Worm (Caenorhabditis elegans) whole organism, L4 larva: ENCODE data around the gene col-153.
A peak's percentile ranks its signal among the peaks of the same experiment; 100 is the strongest.

ENCODE experiments used
- D1046.2 ChIP-seq: fragments of 200-800 bp; sonication (Bioruptor generic); IDR thresholded peaks from 2 replicates; pipeline ENCODE4 v1.3.6; 2022; ENCODE audit warnings: missing genetic modification characterization, missing compliant biosample characterization
- T26A8.4 ChIP-seq: fragments of 200-800 bp; sonication (Bioruptor generic); IDR thresholded peaks from 2 replicates; pipeline ENCODE4 v1.3.6; 2022; ENCODE audit warnings: missing genetic modification characterization, missing compliant biosample characterization
- Y105C5A.15 ChIP-seq: fragments of 200-800 bp; sonication (Bioruptor generic); IDR thresholded peaks from 2 replicates; pipeline ENCODE4 v1.3.6; 2022; ENCODE audit warnings: missing genetic modification characterization, missing compliant biosample characterization
- aha-1 ChIP-seq: fragments of 150-350 bp; peaks from one replicate; lab custom pipeline; 2014; ENCODE audit warnings: missing biosample characterization, missing genetic modification characterization
- ama-1 ChIP-seq: fragments of 150-350 bp; optimal IDR thresholded peaks from 2 replicates; lab custom pipeline; 2014; ENCODE audit warnings: inconsistent platforms, mixed read lengths
- ceh-28 ChIP-seq: fragments of 150-350 bp; optimal IDR thresholded peaks from 2 replicates; lab custom pipeline; 2014; ENCODE audit warnings: missing biosample characterization, missing genetic modification reagents, missing genetic modification characterization
- ceh-32 ChIP-seq: sonication (generic microtip); optimal IDR thresholded peaks from 2 replicates; lab custom pipeline; 2016; ENCODE audit warnings: mild to moderate bottlenecking, missing genetic modification characterization, missing compliant biosample characterization; ENCODE audit not compliant: poor library complexity
- ceh-82 ChIP-seq: sonication (generic microtip); optimal IDR thresholded peaks from 2 replicates; lab custom pipeline; 2017; ENCODE audit warnings: missing biosample characterization, missing genetic modification characterization
- daf-16 ChIP-seq, 3 experiments: sonication (generic microtip); optimal IDR thresholded peaks; 2 replicates each; lab custom pipeline; 2016 to 2017; ENCODE audit warnings: missing genetic modification characterization in 3 of 3, missing genetic modification reagents in 3 of 3, mild to moderate bottlenecking in 2 of 3, missing compliant biosample characterization in 2 of 3, missing biosample characterization in 1 of 3, moderate library complexity in 1 of 3
- daf-19 ChIP-seq: fragments of 200-800 bp; sonication (Bioruptor generic); conservative IDR thresholded peaks from 2 replicates; pipeline ENCODE4 v1.3.6; 2022; ENCODE audit warnings: missing genetic modification characterization, missing compliant biosample characterization
- dmd-6 ChIP-seq: fragments of 200-800 bp; sonication (Bioruptor generic); IDR thresholded peaks from 2 replicates; pipeline ENCODE4 v1.3.6; 2022; ENCODE audit warnings: missing genetic modification reagents, missing genetic modification characterization, missing compliant biosample characterization
- dmd-8 ChIP-seq: fragments of 200-800 bp; sonication (Bioruptor generic); IDR thresholded peaks from 2 replicates; pipeline ENCODE4 v1.3.6; 2022; ENCODE audit warnings: missing genetic modification characterization, missing compliant biosample characterization
- dmd-9 ChIP-seq: fragments of 200-800 bp; sonication (Bioruptor generic); IDR thresholded peaks from 2 replicates; pipeline ENCODE4 v1.3.6; 2022; ENCODE audit warnings: missing genetic modification reagents, missing genetic modification characterization, missing compliant biosample characterization
- duxl-1 ChIP-seq: sonication (generic microtip); optimal IDR thresholded peaks from 2 replicates; lab custom pipeline; 2016; ENCODE audit warnings: mild to moderate bottlenecking, missing genetic modification characterization, moderate library complexity, missing compliant biosample characterization; ENCODE audit not compliant: poor library complexity
- gei-8 ChIP-seq: fragments of 200-800 bp; sonication (Bioruptor generic); optimal IDR thresholded peaks from 2 replicates; lab custom pipeline; 2018; ENCODE audit warnings: mild to moderate bottlenecking, missing genetic modification characterization, missing compliant biosample characterization
- hlh-11 ChIP-seq: fragments of 200-800 bp; sonication (Bioruptor generic); optimal IDR thresholded peaks from 2 replicates; lab custom pipeline; 2018; ENCODE audit warnings: mild to moderate bottlenecking, missing genetic modification characterization, missing compliant biosample characterization
- jun-1 ChIP-seq: fragments of 150-350 bp; optimal IDR thresholded peaks from 2 replicates; lab custom pipeline; 2014; ENCODE audit warnings: missing biosample characterization, missing genetic modification reagents, missing genetic modification characterization
- lim-7 ChIP-seq: fragments of 200-800 bp; sonication (Bioruptor generic); IDR thresholded peaks from 2 replicates; pipeline ENCODE4 v1.3.6; 2022; ENCODE audit warnings: missing genetic modification characterization, missing compliant biosample characterization
- lin-13 ChIP-seq: fragments of 150-350 bp; optimal IDR thresholded peaks from 2 replicates; lab custom pipeline; 2014; ENCODE audit warnings: missing biosample characterization, missing genetic modification reagents, missing genetic modification characterization
- lin-29 ChIP-seq: fragments of 200-800 bp; sonication (Bioruptor generic); IDR thresholded peaks from 2 replicates; pipeline ENCODE4 v1.3.6; 2022; ENCODE audit warnings: missing genetic modification reagents, missing genetic modification characterization, missing compliant biosample characterization
- lin-39 ChIP-seq: fragments of 150-350 bp; optimal IDR thresholded peaks from 2 replicates; lab custom pipeline; 2014; ENCODE audit warnings: missing biosample characterization, missing genetic modification reagents, missing genetic modification characterization
- mep-1 ChIP-seq: fragments of 150-350 bp; sonication (generic microtip); optimal IDR thresholded peaks from 3 replicates; lab custom pipeline; 2014; ENCODE audit warnings: missing biosample characterization, missing genetic modification characterization
- mes-2 ChIP-seq: sonication (generic microtip); optimal IDR thresholded peaks from 2 replicates; lab custom pipeline; 2016; ENCODE audit warnings: missing genotype, mild to moderate bottlenecking, missing genetic modification characterization, missing compliant biosample characterization; ENCODE audit not compliant: poor library complexity, severe bottlenecking
- nhr-10 ChIP-seq: fragments of 150-350 bp; optimal IDR thresholded peaks from 2 replicates; lab custom pipeline; 2014; ENCODE audit warnings: missing biosample characterization, missing genetic modification characterization
- nhr-102 ChIP-seq: sonication (generic microtip); optimal IDR thresholded peaks from 2 replicates; lab custom pipeline; 2016; ENCODE audit warnings: mild to moderate bottlenecking, missing genetic modification characterization, moderate library complexity, missing compliant biosample characterization
- nhr-237 ChIP-seq: sonication (generic microtip); optimal IDR thresholded peaks from 2 replicates; lab custom pipeline; 2017; ENCODE audit warnings: missing biosample characterization, missing genetic modification characterization
- nhr-41 ChIP-seq: fragments of 200-800 bp; sonication (Bioruptor generic); IDR thresholded peaks from 2 replicates; pipeline ENCODE4 v1.3.6; 2022; ENCODE audit warnings: missing genetic modification reagents, missing genetic modification characterization, missing compliant biosample characterization
- nhr-42 ChIP-seq: fragments of 200-800 bp; sonication (Bioruptor generic); IDR thresholded peaks from 2 replicates; pipeline ENCODE4 v1.3.6; 2022; ENCODE audit warnings: missing genetic modification characterization, missing compliant biosample characterization
- php-3 ChIP-seq: fragments of 200-800 bp; sonication (Bioruptor generic); IDR thresholded peaks from 2 replicates; pipeline ENCODE4 v1.3.6; 2022; ENCODE audit warnings: missing genetic modification reagents, missing genetic modification characterization, missing compliant biosample characterization
- rbr-2 ChIP-seq: sonication (generic microtip); optimal IDR thresholded peaks from 2 replicates; lab custom pipeline; 2016; ENCODE audit warnings: missing genotype, missing genetic modification characterization, missing compliant biosample characterization
- set-16 ChIP-seq: fragments of 200-800 bp; sonication (Bioruptor generic); IDR thresholded peaks from 2 replicates; pipeline ENCODE4 v1.3.6; 2022; ENCODE audit warnings: missing genetic modification reagents, missing genetic modification characterization, missing compliant biosample characterization
- snpc-1.2 ChIP-seq: fragments of 200-800 bp; sonication (Bioruptor generic); IDR thresholded peaks from 2 replicates; pipeline ENCODE4 v1.3.6; 2022; ENCODE audit warnings: missing genetic modification reagents, missing genetic modification characterization, missing compliant biosample characterization
- snpc-4 ChIP-seq: fragments of 150-350 bp; optimal IDR thresholded peaks from 2 replicates; lab custom pipeline; 2014; ENCODE audit warnings: missing biosample characterization, missing genetic modification characterization
- spr-3 ChIP-seq: fragments of 200-800 bp; sonication (Bioruptor generic); optimal IDR thresholded peaks from 2 replicates; lab custom pipeline; 2018; ENCODE audit warnings: mild to moderate bottlenecking, missing genetic modification characterization, missing compliant biosample characterization
- unc-130 ChIP-seq: sonication (generic microtip); optimal IDR thresholded peaks from 2 replicates; lab custom pipeline; 2016; ENCODE audit warnings: missing genetic modification reagents, missing genetic modification characterization, missing compliant biosample characterization
- unc-39 ChIP-seq: sonication (generic microtip); optimal IDR thresholded peaks from 2 replicates; lab custom pipeline; 2017; ENCODE audit warnings: missing biosample characterization, missing genetic modification characterization
- unc-62 ChIP-seq, 3 experiments: fragments of 150-350 bp in 1 of 3; sonication (generic microtip); optimal IDR thresholded peaks in 2 of 3; peaks in 1 of 3; 1 replicate in 1 of 3; 2 replicates in 2 of 3; lab custom pipeline; 2014 to 2017; ENCODE audit warnings: missing biosample characterization in 3 of 3, missing genetic modification characterization in 3 of 3, missing genetic modification reagents in 3 of 3, missing genotype in 1 of 3
- zip-11 ChIP-seq: fragments of 200-800 bp; sonication (Bioruptor generic); IDR thresholded peaks from 2 replicates; pipeline ENCODE4 v1.3.6; 2022; ENCODE audit warnings: missing genetic modification characterization, missing compliant biosample characterization

The col-153 gene

ce11 chrV:10921747-10922146 lies 27.9 kb upstream of the col-153 start, which contains the start of gene nas-31:
nas-31 (minus strand) TSS chrV:10921847.
- TF ChIP-seq unc-39, result no peak
- no peak for TF ChIP-seq daf-16 (GFP tag; optimal IDR thresholded peaks at IDR 0.05; lab: Kevin White, UChicago)
- no peak for TF ChIP-seq daf-16 (tag; optimal IDR thresholded peaks at IDR 0.05; lab: Kevin White, UChicago)
- peak; percentile 36 for TF ChIP-seq aha-1 (tag; lab: Kevin White, UChicago)
- TF ChIP-seq daf-19, result no peak
- TF ChIP-seq mep-1 (tag; lab: Kevin White, UChicago), result no peak
- no peak for TF ChIP-seq lin-13 (GFP tag; lab: Kevin White, UChicago)
- TF ChIP-seq nhr-42 (GFP tag; lab: Robert Waterston, UW), result no peak
- TF ChIP-seq unc-62 (GFP tag; optimal IDR thresholded peaks at IDR 0.05 in 1 of 2; lab: Kevin White, UChicago), result peak in 1 of 2 experiments; percentile 58
- no peak for TF ChIP-seq unc-62 (tag; optimal IDR thresholded peaks at IDR 0.05; lab: Kevin White, UChicago)
- no peak for TF ChIP-seq D1046.2 (GFP tag; lab: Robert Waterston, UW)
- TF ChIP-seq set-16, result no peak

- TF ChIP-seq aha-1 (tag; lab: Kevin White, UChicago), result peak; percentile 12
- TF ChIP-seq Y105C5A.15 (GFP tag; lab: Robert Waterston, UW), result no peak
- no peak for TF ChIP-seq duxl-1 (tag; lab: Kevin White, UChicago)
- TF ChIP-seq ceh-82 (tag; lab: Kevin White, UChicago), result no peak
Measured at ce11 chrV:10923229-10923628, 26.4 kb upstream of the col-153 start, which contains the start of gene F58B4.7. F58B4.7 (minus strand) TSS chrV:10923329.

ce11 chrV:10924731-10925130 lies 24.9 kb upstream of the col-153 start, which contains the start of gene F58B4.6:
F58B4.6 (plus strand) TSS chrV:10925031.
- TF ChIP-seq ama-1 (lab: Kevin White, UChicago) (no peak), gei-8 (GFP tag; lab: Kevin White, UChicago) (no peak), spr-3 (GFP tag; lab: Kevin White, UChicago) (no peak), unc-130 (no peak), lin-39 (tag; lab: Kevin White, UChicago) (no peak), rbr-2 (tag; lab: Kevin White, UChicago) (no peak), nhr-102 (tag; lab: Kevin White, UChicago) (no peak), nhr-10 (tag; lab: Kevin White, UChicago) (no peak), php-3 (GFP tag; lab: Robert Waterston, UW) (no peak), lim-7 (no peak), dmd-8 (no peak), dmd-9 (GFP tag; lab: Robert Waterston, UW) (no peak), zip-11 (GFP tag; lab: Robert Waterston, UW) (no peak), nhr-41 (GFP tag; lab: Robert Waterston, UW) (no peak), hlh-11 (tag; lab: Kevin White, UChicago) (no peak), jun-1 (tag; lab: Kevin White, UChicago) (no peak), T26A8.4 (GFP tag; lab: Robert Waterston, UW) (no peak), duxl-1 (tag; lab: Kevin White, UChicago) (no peak), snpc-4 (no peak)

- TF ChIP-seq ceh-32 (tag; lab: Kevin White, UChicago), result no peak
- no peak for TF ChIP-seq lin-29 (GFP tag; lab: Robert Waterston, UW)
- no peak for TF ChIP-seq dmd-6 (GFP tag; lab: Robert Waterston, UW)
- TF ChIP-seq ceh-28 (tag; lab: Kevin White, UChicago), result no peak
- TF ChIP-seq jun-1 (tag; lab: Kevin White, UChicago), result no peak
- no peak for TF ChIP-seq snpc-1.2 (GFP tag; lab: Robert Waterston, UW)
- TF ChIP-seq mes-2 (tag; lab: Kevin White, UChicago), result no peak
- no peak for TF ChIP-seq nhr-237 (tag; lab: Kevin White, UChicago)
Measured at ce11 chrV:10925658-10926057, 24.0 kb upstream of the col-153 start.
